Worm (Caenorhabditis elegans) whole organism, L4 larva: Measurements from ENCODE around the gene sde-2.

Experiments
- D1046.2 ChIP-seq: fragments of 200-800 bp; sonication (Bioruptor generic); IDR thresholded peaks from 2 replicates; pipeline ENCODE4 v1.3.6; 2022; ENCODE audit warnings: missing genetic modification characterization, missing compliant biosample characterization
- F26F4.8 ChIP-seq: fragments of 200-800 bp; sonication (Bioruptor generic); conservative IDR thresholded peaks from 2 replicates; pipeline ENCODE4 v1.3.6; 2022; ENCODE audit warnings: missing genetic modification characterization, missing compliant biosample characterization
- F37D6.2 ChIP-seq: sonication (generic microtip); optimal IDR thresholded peaks from 2 replicates; lab custom pipeline; 2016; ENCODE audit warnings: mild to moderate bottlenecking, missing genetic modification characterization, missing compliant biosample characterization
- T20F7.1 ChIP-seq: fragments of 200-800 bp; sonication (Bioruptor generic); optimal IDR thresholded peaks from 2 replicates; lab custom pipeline; 2018; ENCODE audit warnings: mild to moderate bottlenecking, missing genetic modification characterization, missing compliant biosample characterization
- Y48G9A.11 ChIP-seq: fragments of 200-800 bp; sonication (Bioruptor generic); IDR thresholded peaks from 2 replicates; pipeline ENCODE4 v1.3.6; 2022; ENCODE audit warnings: missing genetic modification reagents, missing genetic modification characterization, missing compliant biosample characterization
- Y75B8A.6 ChIP-seq: fragments of 200-800 bp; sonication (Bioruptor generic); IDR thresholded peaks from 2 replicates; pipeline ENCODE4 v1.3.6; 2022; ENCODE audit warnings: missing genetic modification reagents, missing genetic modification characterization, missing compliant biosample characterization
- ama-1 ChIP-seq: fragments of 150-350 bp; optimal IDR thresholded peaks from 2 replicates; lab custom pipeline; 2014; ENCODE audit warnings: inconsistent platforms, mixed read lengths
- attf-4 ChIP-seq: sonication (generic microtip); optimal IDR thresholded peaks from 3 replicates; lab custom pipeline; 2017; ENCODE audit warnings: missing biosample characterization, missing genetic modification characterization
- ceh-20 ChIP-seq: fragments of 200-800 bp; sonication (Bioruptor generic); IDR thresholded peaks from 2 replicates; pipeline ENCODE4 v1.3.6; 2022; ENCODE audit warnings: missing genetic modification reagents, missing genetic modification characterization, missing compliant biosample characterization
- ceh-28 ChIP-seq: fragments of 150-350 bp; optimal IDR thresholded peaks from 2 replicates; lab custom pipeline; 2014; ENCODE audit warnings: missing biosample characterization, missing genetic modification reagents, missing genetic modification characterization
- ceh-32 ChIP-seq: sonication (generic microtip); optimal IDR thresholded peaks from 2 replicates; lab custom pipeline; 2016; ENCODE audit warnings: mild to moderate bottlenecking, missing genetic modification characterization, missing compliant biosample characterization; ENCODE audit not compliant: poor library complexity
- ceh-44 ChIP-seq: fragments of 200-800 bp; sonication (Bioruptor generic); IDR thresholded peaks from 2 replicates; pipeline ENCODE4 v1.3.6; 2022; ENCODE audit warnings: missing genetic modification reagents, missing genetic modification characterization, missing compliant biosample characterization
- ceh-82 ChIP-seq: sonication (generic microtip); optimal IDR thresholded peaks from 2 replicates; lab custom pipeline; 2017; ENCODE audit warnings: missing biosample characterization, missing genetic modification characterization
- cey-2 ChIP-seq: sonication (generic microtip); optimal IDR thresholded peaks from 3 replicates; lab custom pipeline; 2017; ENCODE audit warnings: missing genetic modification characterization, mild to moderate bottlenecking, missing compliant biosample characterization, antibody characterized with exemption, borderline replicate concordance; ENCODE audit not compliant: insufficient read depth
- ctbp-1 ChIP-seq: fragments of 200-800 bp; sonication (Bioruptor generic); IDR thresholded peaks from 2 replicates; pipeline ENCODE4 v1.3.6; 2022; ENCODE audit warnings: missing genetic modification reagents, missing genetic modification characterization, missing compliant biosample characterization
- daf-19 ChIP-seq: fragments of 200-800 bp; sonication (Bioruptor generic); conservative IDR thresholded peaks from 2 replicates; pipeline ENCODE4 v1.3.6; 2022; ENCODE audit warnings: missing genetic modification characterization, missing compliant biosample characterization
- daf-8 ChIP-seq: fragments of 200-800 bp; sonication (Bioruptor generic); IDR thresholded peaks from 2 replicates; pipeline ENCODE4 v1.3.6; 2022; ENCODE audit warnings: missing genetic modification characterization, missing compliant biosample characterization
- dmd-6 ChIP-seq: fragments of 200-800 bp; sonication (Bioruptor generic); IDR thresholded peaks from 2 replicates; pipeline ENCODE4 v1.3.6; 2022; ENCODE audit warnings: missing genetic modification reagents, missing genetic modification characterization, missing compliant biosample characterization
- dpl-1 ChIP-seq: fragments of 150-350 bp; optimal IDR thresholded peaks from 2 replicates; lab custom pipeline; 2014; ENCODE audit warnings: missing biosample characterization, missing genetic modification reagents, missing genetic modification characterization
- dve-1 ChIP-seq: sonication (generic microtip); optimal IDR thresholded peaks from 2 replicates; lab custom pipeline; 2017; ENCODE audit warnings: antibody characterized with exemption, mild to moderate bottlenecking, missing genetic modification characterization, missing compliant biosample characterization; ENCODE audit not compliant: insufficient read depth
- egl-43 ChIP-seq: fragments of 200-800 bp; sonication (Bioruptor generic); IDR thresholded peaks from 2 replicates; pipeline ENCODE4 v1.3.6; 2022; ENCODE audit warnings: missing genetic modification reagents, missing genetic modification characterization, missing compliant biosample characterization
- fos-1 ChIP-seq: fragments of 150-350 bp; optimal IDR thresholded peaks from 2 replicates; lab custom pipeline; 2014; ENCODE audit warnings: missing biosample characterization, missing genetic modification characterization
- gei-8 ChIP-seq: fragments of 200-800 bp; sonication (Bioruptor generic); optimal IDR thresholded peaks from 2 replicates; lab custom pipeline; 2018; ENCODE audit warnings: mild to moderate bottlenecking, missing genetic modification characterization, missing compliant biosample characterization
- hif-1 ChIP-seq, 2 experiments: sonication (generic microtip); optimal IDR thresholded peaks; 2 replicates each; lab custom pipeline; 2016 to 2017; ENCODE audit warnings: missing compliant biosample characterization in 2 of 2, missing genetic modification characterization in 2 of 2, missing genetic modification reagents in 2 of 2, missing genotype in 2 of 2, mild to moderate bottlenecking in 1 of 2
- hlh-11 ChIP-seq: fragments of 200-800 bp; sonication (Bioruptor generic); optimal IDR thresholded peaks from 2 replicates; lab custom pipeline; 2018; ENCODE audit warnings: mild to moderate bottlenecking, missing genetic modification characterization, missing compliant biosample characterization
- hmg-1.1 ChIP-seq: fragments of 200-800 bp; sonication (Bioruptor generic); IDR thresholded peaks from 2 replicates; pipeline ENCODE4 v1.3.6; 2022; ENCODE audit warnings: missing genetic modification reagents, missing genetic modification characterization, missing compliant biosample characterization
- lin-1 ChIP-seq: fragments of 200-800 bp; sonication (Bioruptor generic); IDR thresholded peaks from 2 replicates; pipeline ENCODE4 v1.3.6; 2022; ENCODE audit warnings: missing genetic modification reagents, missing genetic modification characterization, missing compliant biosample characterization
- lin-29 ChIP-seq: fragments of 200-800 bp; sonication (Bioruptor generic); IDR thresholded peaks from 2 replicates; pipeline ENCODE4 v1.3.6; 2022; ENCODE audit warnings: missing genetic modification reagents, missing genetic modification characterization, missing compliant biosample characterization
- lir-3 ChIP-seq: sonication (generic microtip); optimal IDR thresholded peaks from 2 replicates; lab custom pipeline; 2016; ENCODE audit warnings: mild to moderate bottlenecking, missing genetic modification characterization, missing compliant biosample characterization
- lsy-2 ChIP-seq, 2 experiments: fragments of 150-350 bp in 1 of 2; sonication (generic microtip) in 1 of 2; optimal IDR thresholded peaks; 2 replicates each; lab custom pipeline; 2014 to 2017; ENCODE audit warnings: missing biosample characterization in 2 of 2, missing genetic modification characterization in 2 of 2
- mxl-2 ChIP-seq: fragments of 200-800 bp; sonication (Bioruptor generic); conservative IDR thresholded peaks from 2 replicates; pipeline ENCODE4 v1.3.6; 2022; ENCODE audit warnings: missing genetic modification reagents, missing genetic modification characterization, missing compliant biosample characterization
- nhr-10 ChIP-seq: fragments of 150-350 bp; optimal IDR thresholded peaks from 2 replicates; lab custom pipeline; 2014; ENCODE audit warnings: missing biosample characterization, missing genetic modification characterization
- nhr-102 ChIP-seq: sonication (generic microtip); optimal IDR thresholded peaks from 2 replicates; lab custom pipeline; 2016; ENCODE audit warnings: mild to moderate bottlenecking, missing genetic modification characterization, moderate library complexity, missing compliant biosample characterization
- nhr-11 ChIP-seq: fragments of 150-350 bp; optimal IDR thresholded peaks from 2 replicates; lab custom pipeline; 2014; ENCODE audit warnings: missing biosample characterization, missing genetic modification characterization
- nhr-111 ChIP-seq: fragments of 200-800 bp; sonication (Bioruptor generic); optimal IDR thresholded peaks from 2 replicates; lab custom pipeline; 2018; ENCODE audit warnings: mild to moderate bottlenecking, missing genetic modification characterization, missing compliant biosample characterization
- nhr-25 ChIP-seq: sonication (generic microtip); optimal IDR thresholded peaks from 2 replicates; lab custom pipeline; 2017; ENCODE audit warnings: missing genetic modification characterization, mild to moderate bottlenecking, missing compliant biosample characterization, antibody characterized with exemption, moderate library complexity, borderline replicate concordance; ENCODE audit not compliant: insufficient read depth
- nhr-28 ChIP-seq: fragments of 150-350 bp; optimal IDR thresholded peaks from 2 replicates; lab custom pipeline; 2014; ENCODE audit warnings: missing biosample characterization, missing genetic modification characterization
- nhr-6 ChIP-seq: fragments of 150-350 bp; optimal IDR thresholded peaks from 2 replicates; lab custom pipeline; 2014; ENCODE audit warnings: missing biosample characterization, missing genetic modification characterization
- pha-4 ChIP-seq, 2 experiments: fragments of 150-350 bp in 1 of 2; fragments of 200-800 bp in 1 of 2; sonication (Bioruptor generic) in 1 of 2; IDR thresholded peaks in 1 of 2; optimal IDR thresholded peaks in 1 of 2; 2 replicates each; pipeline versions ENCODE4 v1.3.6 to Lab custom; 2014 to 2022; ENCODE audit warnings: missing genetic modification characterization in 2 of 2, missing genetic modification reagents in 2 of 2, missing biosample characterization in 1 of 2, missing compliant biosample characterization in 1 of 2
- saeg-2 ChIP-seq: fragments of 200-800 bp; sonication (Bioruptor generic); IDR thresholded peaks from 2 replicates; pipeline ENCODE4 v1.3.6; 2022; ENCODE audit warnings: missing genetic modification reagents, missing genetic modification characterization, missing compliant biosample characterization
- sdz-12 ChIP-seq: fragments of 200-800 bp; sonication (Bioruptor generic); optimal IDR thresholded peaks from 2 replicates; lab custom pipeline; 2018; ENCODE audit warnings: mild to moderate bottlenecking, missing genetic modification characterization, missing compliant biosample characterization
- snpc-4 ChIP-seq: fragments of 150-350 bp; optimal IDR thresholded peaks from 2 replicates; lab custom pipeline; 2014; ENCODE audit warnings: missing biosample characterization, missing genetic modification characterization
- vab-7 ChIP-seq: fragments of 200-800 bp; sonication (Bioruptor generic); IDR thresholded peaks from 2 replicates; pipeline ENCODE4 v1.3.6; 2022; ENCODE audit warnings: missing genetic modification reagents, missing genetic modification characterization, missing compliant biosample characterization
- zfp-3 ChIP-seq: fragments of 200-800 bp; sonication (Bioruptor generic); conservative IDR thresholded peaks from 2 replicates; pipeline ENCODE4 v1.3.6; 2022; ENCODE audit warnings: missing genetic modification reagents, missing genetic modification characterization, missing compliant biosample characterization

sde-2 gene

DNA sequence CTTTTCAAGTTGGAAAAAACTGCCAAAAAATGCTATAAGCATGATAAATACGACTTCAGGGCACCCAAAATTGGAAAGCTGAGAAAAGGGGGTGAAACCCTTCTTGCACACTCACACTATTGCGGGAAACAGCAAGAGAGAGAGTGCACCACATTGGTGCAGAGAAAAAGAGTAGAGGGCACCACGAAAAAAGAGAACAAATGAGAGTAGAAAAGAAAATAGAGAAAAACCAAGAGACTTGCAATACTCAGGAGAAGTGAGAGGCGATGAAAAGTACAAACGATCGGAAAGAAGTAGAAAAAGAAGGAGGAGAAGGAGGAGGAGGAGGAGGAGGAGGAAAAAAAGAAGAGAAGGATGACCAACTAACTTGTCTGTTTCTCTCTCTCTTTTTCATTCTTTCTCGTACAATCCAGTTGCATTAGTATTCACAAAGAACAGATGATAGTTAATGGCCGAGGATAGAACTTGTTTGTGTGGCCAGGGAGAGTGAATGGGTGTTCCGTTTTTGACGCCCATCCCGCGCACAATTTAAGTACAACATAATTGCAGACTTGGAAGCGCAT, 27.9 kb downstream of the sde-2 start (continued):
- TF ChIP-seq snpc-4 (tag; lab: Kevin White, UChicago) (no peak), F26F4.8 (GFP tag; lab: Robert Waterston, UW) (no peak), Y75B8A.6 (GFP tag; lab: Robert Waterston, UW) (0 out of 2 replicates have a peak, but pooled peaks have one; percentile 36), ceh-20 (GFP tag; lab: Robert Waterston, UW) (no peak), ceh-82 (tag; lab: Kevin White, UChicago) (no peak), sdz-12 (GFP tag; lab: Kevin White, UChicago) (no peak), hmg-1.1 (peak; percentile 79), fos-1 (no peak), vab-7 (no peak), ama-1 (no peak), F37D6.2 (tag; lab: Kevin White, UChicago) (no peak), daf-19 (no peak), ceh-32 (tag; lab: Kevin White, UChicago) (no peak), T20F7.1 (GFP tag; lab: Kevin White, UChicago) (no peak), attf-4 (tag; lab: Kevin White, UChicago) (no peak), egl-43 (GFP tag; lab: Robert Waterston, UW) (no peak), nhr-111 (peak; percentile 4), dpl-1 (GFP tag; lab: Kevin White, UChicago) (peak; percentile 33), ceh-28 (tag; lab: Kevin White, UChicago) (peak; percentile 49), nhr-11 (tag; lab: Kevin White, UChicago) (peak; percentile 42), hlh-11 (tag; lab: Kevin White, UChicago) (peak; percentile 74), lir-3 (tag; lab: Kevin White, UChicago) (no peak), nhr-25 (tag; lab: Kevin White, UChicago) (peak; percentile 69), nhr-10 (tag; lab: Kevin White, UChicago) (no peak), lin-1 (GFP tag; lab: Robert Waterston, UW) (no peak), gei-8 (no peak), lin-29 (GFP tag; lab: Robert Waterston, UW) (no peak), mxl-2 (no peak), nhr-28 (peak; percentile 32), dmd-6 (GFP tag; lab: Robert Waterston, UW) (peak; percentile 37), hif-1 (tag; optimal IDR thresholded peaks at IDR 0.05; lab: Kevin White, UChicago) (peak in 1 of 2 experiments; percentile 49), daf-8 (GFP tag; lab: Robert Waterston, UW) (no peak), ceh-44 (GFP tag; lab: Robert Waterston, UW) (no peak), dve-1 (peak; percentile 56)

DNA sequence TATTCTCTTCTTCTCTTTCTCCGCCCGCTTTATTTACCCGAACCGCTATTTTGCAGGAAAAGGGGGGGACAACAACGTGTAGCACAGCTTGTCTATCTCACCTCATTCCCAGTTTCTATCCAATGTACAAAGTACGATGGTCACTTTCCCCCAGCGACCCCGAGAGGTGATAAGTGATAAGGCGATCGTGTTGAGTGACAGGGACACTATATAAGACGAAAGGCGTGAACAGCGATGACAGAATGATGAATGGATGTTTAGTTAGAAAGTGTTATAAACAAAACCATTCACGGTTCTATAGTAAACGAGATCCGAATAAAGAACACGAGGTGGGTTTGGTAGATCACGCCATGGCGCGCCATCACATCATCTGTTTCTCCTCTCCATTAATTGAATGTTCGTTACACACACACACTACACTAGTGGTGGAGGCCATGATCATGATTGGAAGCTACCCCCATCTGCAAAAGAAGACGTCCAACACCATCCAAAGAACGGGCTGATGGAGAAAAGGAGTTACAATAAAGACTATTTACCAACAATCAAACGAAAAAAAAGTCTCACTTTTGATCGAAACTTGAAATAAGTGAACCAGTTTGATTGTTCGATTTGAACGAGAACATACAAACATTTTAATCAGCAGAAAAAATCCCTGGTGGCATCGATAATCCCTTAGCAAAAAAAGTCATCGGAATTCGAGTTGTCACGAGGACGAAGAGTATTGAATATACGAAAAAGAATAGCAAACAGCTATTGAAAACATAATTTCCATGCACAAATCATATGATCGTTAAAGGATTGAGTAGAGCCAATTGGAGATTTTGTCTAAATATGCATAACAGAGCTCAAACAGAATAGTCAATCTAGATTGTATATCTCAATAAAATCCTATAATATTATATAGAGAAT, 29.2 kb downstream of the sde-2 start:
- TF ChIP-seq ceh-20 (GFP tag; lab: Robert Waterston, UW) = peak; percentile 57; the same call in 1 of the 2 replicates
- TF ChIP-seq fos-1 = no peak
- TF ChIP-seq dmd-6 (GFP tag; lab: Robert Waterston, UW) = peak; percentile 86
- peak; percentile 14 for TF ChIP-seq pha-4 (GFP tag; IDR thresholded peaks at IDR 0.05; lab: Robert Waterston, UW)
- no peak for TF ChIP-seq pha-4 (tag; optimal IDR thresholded peaks at IDR 0.05; lab: Kevin White, UChicago)
- peak; percentile 86 for TF ChIP-seq nhr-102
- TF ChIP-seq zfp-3 (GFP tag; lab: Robert Waterston, UW) = peak; percentile 80
- 0 out of 2 replicates have a peak, but pooled peaks have one; percentile 6 for TF ChIP-seq F26F4.8 (GFP tag; lab: Robert Waterston, UW)
- peak; percentile 93 for TF ChIP-seq dve-1
- TF ChIP-seq nhr-6 (tag; lab: Kevin White, UChicago) = peak; percentile 56
- no peak for TF ChIP-seq ctbp-1
- TF ChIP-seq cey-2 = peak; percentile 77
- TF ChIP-seq sdz-12 (GFP tag; lab: Kevin White, UChicago) = no peak
- peak; percentile 70 for TF ChIP-seq lin-1 (GFP tag; lab: Robert Waterston, UW)
- peak; percentile 57 for TF ChIP-seq nhr-25 (tag; lab: Kevin White, UChicago)
- TF ChIP-seq lsy-2 (tag; optimal IDR thresholded peaks at IDR 0.05; lab: Kevin White, UChicago) = peak; percentile 46 to 51
- TF ChIP-seq nhr-28 = peak; percentile 97
- no peak for TF ChIP-seq Y48G9A.11 (GFP tag; lab: Robert Waterston, UW)
- TF ChIP-seq saeg-2 (GFP tag; lab: Robert Waterston, UW) = peak; percentile 52
- TF ChIP-seq Y75B8A.6 (GFP tag; lab: Robert Waterston, UW) = 0 out of 2 replicates have a peak, but pooled peaks have one; percentile 20
- TF ChIP-seq mxl-2 = 0 out of 2 replicates have a peak, but pooled peaks have one; percentile 7
- peak; percentile 69 for TF ChIP-seq gei-8
- TF ChIP-seq lin-29 (GFP tag; lab: Robert Waterston, UW) = no peak
- no peak for TF ChIP-seq D1046.2 (GFP tag; lab: Robert Waterston, UW)
